Worm (Caenorhabditis elegans): ENCODE data around the gene F46F5.1.

DNA sequence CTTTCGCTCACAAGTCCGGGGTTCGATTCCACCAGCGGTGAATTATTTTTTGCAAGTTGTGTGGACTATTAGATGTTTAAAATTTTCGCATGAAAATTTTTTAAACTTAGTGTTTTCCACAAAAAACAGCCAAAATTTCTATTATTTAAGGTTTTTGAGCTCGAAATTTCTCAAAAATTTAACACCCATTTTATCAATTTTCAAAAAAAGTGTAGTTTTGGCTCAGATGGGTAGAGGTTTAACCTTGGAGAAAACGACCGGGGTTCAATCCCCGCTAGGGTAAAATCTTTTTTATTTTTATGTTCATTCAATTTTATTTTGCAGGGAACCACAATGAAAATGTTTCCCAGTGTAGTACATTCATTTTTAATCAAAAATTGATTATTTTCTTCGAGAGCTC lies 22.5 kb downstream of the F46F5.1 start:
- TF ChIP-seq elt-3 (tag; optimal IDR thresholded peaks at IDR 0.05), result no peak
- TF ChIP-seq zip-4 (GFP tag; optimal IDR thresholded peaks at IDR 0.05), result no peak
- no peak for TF ChIP-seq tlp-1 (tag; optimal IDR thresholded peaks at IDR 0.05)
- no peak for TF ChIP-seq elt-2 (tag; optimal IDR thresholded peaks at IDR 0.05)
- TF ChIP-seq aly-2 (tag; optimal IDR thresholded peaks at IDR 0.05), result no peak
- no peak for TF ChIP-seq ceh-82 (tag; optimal IDR thresholded peaks at IDR 0.05)
- TF ChIP-seq blmp-1 (tag; optimal IDR thresholded peaks at IDR 0.05), result no peak
- no peak for TF ChIP-seq ama-1 (optimal IDR thresholded peaks at IDR 0.05)
- TF ChIP-seq nhr-11 (tag; optimal IDR thresholded peaks at IDR 0.05), result no peak
- TF ChIP-seq sup-37 (GFP tag; optimal IDR thresholded peaks at IDR 0.05), result no peak
- TF ChIP-seq lsy-2 (tag; optimal IDR thresholded peaks at IDR 0.05), result no peak
- TF ChIP-seq lin-15B (tag; optimal IDR thresholded peaks at IDR 0.05), result no peak
- TF ChIP-seq vab-15 (tag; optimal IDR thresholded peaks at IDR 0.05), result no peak
- TF ChIP-seq unc-62 (GFP tag; optimal IDR thresholded peaks at IDR 0.05), result no peak

Data from whole organism, L1 larva.